Fruit fly (Drosophila melanogaster) whole organism, wandering third instar larva: ENCODE data around the gene Cyp4d8.
A peak's percentile ranks its signal among the peaks of the same experiment; 100 is the strongest.

Experiments used
- Abd-B ChIP-seq: fragments of >200 bp; optimal IDR thresholded peaks from 2 replicates; lab custom pipeline; 2017; ENCODE audit warnings: missing biosample characterization, missing genetic modification characterization
- CG32264 ChIP-seq: fragments of 200-800 bp; sonication (Bioruptor generic); optimal IDR thresholded peaks from 2 replicates; lab custom pipeline; 2016; ENCODE audit warnings: missing biosample characterization, missing genetic modification characterization
- CG9705 ChIP-seq: fragments of 200-800 bp; sonication (Bioruptor generic); optimal IDR thresholded peaks from 2 replicates; lab custom pipeline; 2018; ENCODE audit warnings: missing biosample characterization, mild to moderate bottlenecking, missing genetic modification characterization
- CrebA ChIP-seq: fragments of 200-800 bp; sonication (Bioruptor generic); optimal IDR thresholded peaks from 2 replicates; lab custom pipeline; 2016; ENCODE audit warnings: missing biosample characterization, mild to moderate bottlenecking, missing genetic modification characterization, borderline replicate concordance
- Dfd ChIP-seq: fragments of >200 bp; optimal IDR thresholded peaks from 2 replicates; lab custom pipeline; 2017; ENCODE audit warnings: missing biosample characterization, missing genetic modification characterization
- GATAd ChIP-seq: sonication (Bioruptor generic); optimal IDR thresholded peaks from 2 replicates; lab custom pipeline; 2016; ENCODE audit warnings: missing biosample characterization, missing genetic modification characterization
- HLH106 ChIP-seq: fragments of 200-800 bp; optimal IDR thresholded peaks from 3 replicates; lab custom pipeline; 2019; ENCODE audit warnings: missing biosample characterization, mild to moderate bottlenecking, missing genetic modification characterization, moderate library complexity
- Hnf4 ChIP-seq: fragments of 200-800 bp; sonication (Bioruptor generic); optimal IDR thresholded peaks from 2 replicates; lab custom pipeline; 2016; ENCODE audit warnings: missing biosample characterization, mild to moderate bottlenecking, missing genetic modification characterization
- Hr83 ChIP-seq: fragments of 200-300 bp; sonication (Bioruptor generic); optimal IDR thresholded peaks from 2 replicates; lab custom pipeline; 2016; ENCODE audit warnings: missing biosample characterization, mild to moderate bottlenecking, missing genetic modification characterization, moderate library complexity; ENCODE audit not compliant: poor library complexity, severe bottlenecking
- Jra ChIP-seq: sonication (Bioruptor generic); optimal IDR thresholded peaks from 2 replicates; lab custom pipeline; 2016; ENCODE audit warnings: missing biosample characterization, missing genetic modification characterization
- Mio ChIP-seq: sonication (Bioruptor generic); optimal IDR thresholded peaks from 2 replicates; lab custom pipeline; 2016; ENCODE audit warnings: missing biosample characterization, missing genetic modification characterization
- Myc ChIP-seq: fragments of >200 bp; optimal IDR thresholded peaks from 2 replicates; lab custom pipeline; 2017
- N ChIP-seq: fragments of >200 bp; optimal IDR thresholded peaks from 2 replicates; lab custom pipeline; 2018; ENCODE audit warnings: missing biosample characterization, missing external identifiers, missing genetic modification characterization
- OdsH ChIP-seq: fragments of 200-800 bp; sonication (Bioruptor generic); optimal IDR thresholded peaks from 2 replicates; lab custom pipeline; 2016; ENCODE audit warnings: missing biosample characterization, mild to moderate bottlenecking, missing genetic modification characterization
- Rel ChIP-seq, 2 experiments: fragments of 200-800 bp; sonication (Bioruptor generic) in 1 of 2; optimal IDR thresholded peaks; 2 replicates in 1 of 2; 3 replicates in 1 of 2; lab custom pipeline; 2016 to 2019; ENCODE audit warnings: mild to moderate bottlenecking in 2 of 2, missing biosample characterization in 2 of 2, missing genetic modification characterization in 2 of 2, moderate library complexity in 1 of 2
- Sp1 ChIP-seq: fragments of 200-800 bp; sonication (Bioruptor generic); optimal IDR thresholded peaks from 3 replicates; lab custom pipeline; 2019; ENCODE audit warnings: missing biosample characterization, mild to moderate bottlenecking, missing genetic modification characterization, moderate library complexity
- br ChIP-seq: fragments of 200-800 bp; sonication (Bioruptor generic); optimal IDR thresholded peaks from 2 replicates; lab custom pipeline; 2016; ENCODE audit warnings: missing biosample characterization, missing genetic modification characterization
- brk ChIP-seq: fragments of 200-800 bp; sonication (Bioruptor generic); optimal IDR thresholded peaks from 2 replicates; lab custom pipeline; 2016; ENCODE audit warnings: missing biosample characterization, mild to moderate bottlenecking, missing genetic modification characterization
- dl ChIP-seq, 2 experiments: fragments of 175-275, 200-275 bp in 1 of 2; fragments of 200-275 bp in 1 of 2; sonication (Bioruptor generic); optimal IDR thresholded peaks; lab custom pipeline; 2018; ENCODE audit warnings: mild to moderate bottlenecking in 2 of 2, missing biosample characterization in 2 of 2, missing genetic modification characterization in 2 of 2, moderate library complexity in 2 of 2; ENCODE audit not compliant: partially characterized antibody in 2 of 2, insufficient read depth in 1 of 2
- dmrt93B ChIP-seq: fragments of 200-800 bp; sonication (Bioruptor generic); optimal IDR thresholded peaks from 2 replicates; lab custom pipeline; 2018; ENCODE audit warnings: missing biosample characterization, mild to moderate bottlenecking, missing genetic modification characterization
- ey ChIP-seq: fragments of 200-800 bp; sonication (Bioruptor generic); optimal IDR thresholded peaks from 2 replicates; lab custom pipeline; 2016; ENCODE audit warnings: missing biosample characterization, missing genetic modification characterization
- foxo ChIP-seq, 2 experiments: fragments of 200-800 bp; sonication (Bioruptor generic); optimal IDR thresholded peaks; 2 replicates in 1 of 2; 3 replicates in 1 of 2; lab custom pipeline; 2016 to 2017; ENCODE audit warnings: missing biosample characterization in 2 of 2, missing genetic modification characterization in 2 of 2
- fru ChIP-seq: fragments of 200-800 bp; sonication (Bioruptor generic); optimal IDR thresholded peaks from 3 replicates; lab custom pipeline; 2016; ENCODE audit warnings: missing biosample characterization, mild to moderate bottlenecking, missing genetic modification characterization
- h ChIP-seq: fragments of 200-800 bp; sonication (Bioruptor generic); optimal IDR thresholded peaks from 3 replicates; lab custom pipeline; 2016; ENCODE audit warnings: missing biosample characterization, mild to moderate bottlenecking, missing genetic modification characterization
- jim ChIP-seq: fragments of 175-275, 200-325 bp; sonication (Bioruptor generic); optimal IDR thresholded peaks from 2 replicates; lab custom pipeline; 2016; ENCODE audit warnings: missing biosample characterization, mild to moderate bottlenecking, missing genetic modification characterization
- psq ChIP-seq: fragments of 200-800 bp; sonication (Bioruptor generic); optimal IDR thresholded peaks from 3 replicates; lab custom pipeline; 2017; ENCODE audit warnings: missing biosample characterization, mild to moderate bottlenecking, missing genetic modification characterization, moderate library complexity
- rgr ChIP-seq: fragments of 200-800 bp; sonication (Bioruptor generic); optimal IDR thresholded peaks from 3 replicates; lab custom pipeline; 2016; ENCODE audit warnings: missing biosample characterization, mild to moderate bottlenecking, missing genetic modification characterization
- sage ChIP-seq: fragments of 200-800 bp; sonication (Bioruptor generic); optimal IDR thresholded peaks from 2 replicates; lab custom pipeline; 2016; ENCODE audit warnings: missing biosample characterization, mild to moderate bottlenecking, missing genetic modification characterization
- sv ChIP-seq: fragments of 200-800 bp; sonication (Bioruptor generic); optimal IDR thresholded peaks from 3 replicates; lab custom pipeline; 2016; ENCODE audit warnings: missing biosample characterization, missing genetic modification characterization
- tai ChIP-seq: sonication (Bioruptor generic); optimal IDR thresholded peaks from 2 replicates; lab custom pipeline; 2016; ENCODE audit warnings: missing biosample characterization, missing genetic modification characterization
- usp ChIP-seq: fragments of >200 bp; optimal IDR thresholded peaks from 2 replicates; lab custom pipeline; 2017; ENCODE audit warnings: missing biosample characterization, missing genetic modification characterization
- woc ChIP-seq: sonication (Bioruptor generic); optimal IDR thresholded peaks from 2 replicates; lab custom pipeline; 2016; ENCODE audit warnings: missing biosample characterization, mild to moderate bottlenecking, missing genetic modification characterization

Gene Cyp4d8

dm6 chr3L:7539736-7540135, 43.7 kb upstream of the Cyp4d8 start, which contains the start of gene CG16998:
TSS of gene CG16998 (minus strand) at chr3L:7539836.
- TF ChIP-seq br (GFP tag; lab: Kevin White, UChicago): no peak
- TF ChIP-seq Jra: no peak
- TF ChIP-seq CG32264 (GFP tag; lab: Kevin White, UChicago): no peak
- no peak for TF ChIP-seq tai (GFP tag; lab: Kevin White, UChicago)
- no peak for TF ChIP-seq rgr (GFP tag; lab: Kevin White, UChicago)
- no peak for TF ChIP-seq Mio (GFP tag; lab: Kevin White, UChicago)
- no peak for TF ChIP-seq Sp1 (GFP tag; lab: Kevin White, UChicago)
- no peak for TF ChIP-seq GATAd (GFP tag; lab: Kevin White, UChicago)
- no peak for TF ChIP-seq Rel (GFP tag; optimal IDR thresholded peaks at IDR 0.05; lab: Kevin White, UChicago)
- TF ChIP-seq Rel (tag; optimal IDR thresholded peaks at IDR 0.05; lab: Kevin White, UChicago): no peak
- no peak for TF ChIP-seq dmrt93B
- no peak for TF ChIP-seq Hr83 (GFP tag; lab: Kevin White, UChicago)

DNA sequence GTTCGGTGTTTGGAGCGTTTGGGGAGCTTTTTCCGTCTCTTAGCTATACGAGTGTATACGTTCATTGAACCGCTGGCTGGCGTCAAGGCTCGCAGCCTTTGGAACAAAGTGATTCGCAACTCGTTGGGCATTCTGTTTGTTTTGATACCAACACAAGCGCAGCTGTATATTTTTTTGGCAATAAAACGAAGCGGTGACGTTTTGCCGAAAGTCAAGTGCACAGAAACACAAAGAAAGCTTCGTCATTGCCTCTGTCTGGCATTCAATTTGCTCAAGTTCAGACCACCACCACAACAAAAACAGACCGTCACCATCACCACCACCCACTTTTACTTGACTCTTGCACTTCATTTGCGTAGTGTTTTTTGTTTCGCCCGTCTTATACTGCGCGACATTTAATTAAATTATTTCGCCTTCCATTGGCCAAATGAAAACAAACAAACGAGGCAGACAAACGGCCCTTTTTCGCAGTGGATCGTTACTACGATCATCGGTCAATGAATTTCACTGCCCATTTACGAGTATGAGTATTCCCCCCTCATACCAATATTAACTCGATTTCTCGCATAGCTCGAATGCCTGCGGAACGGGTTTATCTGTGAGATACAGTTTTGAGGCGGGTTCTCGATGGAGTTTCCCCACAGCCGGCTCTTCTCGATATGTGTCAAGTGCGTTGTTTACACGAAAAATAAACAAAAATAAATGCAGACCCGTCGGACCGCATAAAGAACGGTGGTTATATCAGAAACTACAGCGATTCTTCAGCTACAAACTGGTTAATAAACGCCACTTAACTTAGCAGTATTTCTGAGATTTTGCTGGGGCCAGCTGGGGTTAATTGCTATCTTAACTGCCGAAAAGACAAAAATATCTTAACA, 34.7 kb upstream of the Cyp4d8 start:
- TF ChIP-seq rgr (GFP tag; lab: Kevin White, UChicago) (peak; percentile 48), ey (GFP tag; lab: Kevin White, UChicago) (no peak), foxo (GFP tag; optimal IDR thresholded peaks at IDR 0.05; lab: Kevin White, UChicago) (peak in 1 of 2 experiments; percentile 46), CrebA (peak; percentile 60), psq (GFP tag; lab: Kevin White, UChicago) (peak; percentile 4), br (GFP tag; lab: Kevin White, UChicago) (peak; percentile 41), h (peak; percentile 44), CG32264 (GFP tag; lab: Kevin White, UChicago) (no peak), Rel (GFP tag; optimal IDR thresholded peaks at IDR 0.05; lab: Kevin White, UChicago) (no peak), Rel (tag; optimal IDR thresholded peaks at IDR 0.05; lab: Kevin White, UChicago) (peak; percentile 17), Abd-B (no peak), N (GFP tag; lab: Kevin White, UChicago) (no peak), Hr83 (GFP tag; lab: Kevin White, UChicago) (peak; percentile 34), brk (GFP tag; lab: Kevin White, UChicago) (peak; percentile 54), Hnf4 (GFP tag; lab: Kevin White, UChicago) (peak; percentile 25), fru (GFP tag; lab: Kevin White, UChicago) (peak; percentile 73), sv (no peak), tai (GFP tag; lab: Kevin White, UChicago) (peak; percentile 53), usp (GFP tag; lab: Kevin White, UChicago) (no peak)

DNA sequence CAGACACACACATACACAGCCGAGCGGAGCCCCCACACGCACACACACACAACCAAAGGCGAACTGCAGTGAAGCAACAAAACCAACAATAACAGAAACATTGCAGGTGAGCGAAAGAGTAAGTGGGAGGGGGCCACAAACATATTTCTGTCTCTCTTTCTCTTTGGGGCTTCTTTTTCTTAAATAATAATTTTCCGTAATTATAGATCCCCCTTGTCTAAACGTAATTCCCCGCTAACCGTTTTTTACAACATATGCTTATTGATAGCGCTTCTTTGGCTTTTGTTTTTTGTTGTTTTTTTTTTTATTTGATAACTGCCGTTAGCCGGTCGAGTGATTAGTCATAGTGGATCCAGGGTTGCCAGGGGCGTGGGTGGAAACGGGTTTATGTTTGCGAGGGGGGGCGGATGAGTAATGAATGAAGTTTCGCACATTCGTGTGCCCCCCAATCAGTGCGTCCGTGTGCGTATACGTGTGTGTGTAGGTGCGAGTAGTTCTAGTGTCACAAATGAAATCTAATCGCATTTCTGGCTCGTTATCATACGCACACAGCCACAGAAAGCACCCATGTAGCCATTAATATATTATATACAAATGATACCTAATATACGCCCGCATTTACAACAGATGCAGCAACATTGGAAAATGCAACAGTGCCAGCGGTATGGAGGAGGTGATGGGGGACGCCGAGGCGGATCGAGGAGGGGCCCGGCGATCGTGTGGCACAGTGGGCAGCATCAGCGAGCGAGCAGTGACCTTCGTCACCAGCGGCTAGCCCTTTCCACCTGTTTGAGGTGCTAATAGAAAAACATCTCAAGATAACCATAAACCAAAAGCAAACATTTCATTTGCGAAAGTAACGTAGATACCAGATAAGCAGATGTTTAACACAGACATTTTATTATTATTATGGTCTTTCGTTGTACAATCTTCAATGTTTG, 33.4 kb upstream of the Cyp4d8 start:
- TF ChIP-seq tai (GFP tag; lab: Kevin White, UChicago): no peak
- TF ChIP-seq GATAd (GFP tag; lab: Kevin White, UChicago): no peak
- TF ChIP-seq CG32264 (GFP tag; lab: Kevin White, UChicago): no peak
- TF ChIP-seq jim: no peak
- TF ChIP-seq Myc (lab: Kevin White, UChicago): no peak
- TF ChIP-seq CG9705 (GFP tag; lab: Kevin White, UChicago): no peak
- no peak for TF ChIP-seq dl (GFP tag; optimal IDR thresholded peaks at IDR 0.05; lab: Kevin White, UChicago; ENCODE audit: insufficient read depth in 1 of 2, partially characterized antibody in 2 of 2)
- peak; percentile 47 for TF ChIP-seq OdsH (GFP tag; lab: Kevin White, UChicago)
- TF ChIP-seq brk (GFP tag; lab: Kevin White, UChicago): no peak
- no peak for TF ChIP-seq N (GFP tag; lab: Kevin White, UChicago)
- peak; percentile 21 for TF ChIP-seq HLH106
- no peak for TF ChIP-seq dmrt93B
- peak; percentile 22 for TF ChIP-seq ey (GFP tag; lab: Kevin White, UChicago)
- no peak for TF ChIP-seq br (GFP tag; lab: Kevin White, UChicago)
- TF ChIP-seq Sp1 (GFP tag; lab: Kevin White, UChicago): no peak
- peak; percentile 48 for TF ChIP-seq rgr (GFP tag; lab: Kevin White, UChicago)
- peak in 1 of 2 experiments; percentile 65 for TF ChIP-seq foxo (GFP tag; optimal IDR thresholded peaks at IDR 0.05; lab: Kevin White, UChicago)
- TF ChIP-seq sv: no peak
- TF ChIP-seq woc (GFP tag; lab: Kevin White, UChicago): no peak
- TF ChIP-seq CrebA: no peak
- TF ChIP-seq Mio (GFP tag; lab: Kevin White, UChicago): no peak
- no peak for TF ChIP-seq Rel (GFP tag; optimal IDR thresholded peaks at IDR 0.05; lab: Kevin White, UChicago)
- TF ChIP-seq Rel (tag; optimal IDR thresholded peaks at IDR 0.05; lab: Kevin White, UChicago): peak; percentile 71
- peak; percentile 91 for TF ChIP-seq Jra
- TF ChIP-seq Abd-B: no peak
- no peak for TF ChIP-seq usp (GFP tag; lab: Kevin White, UChicago)
- TF ChIP-seq Hnf4 (GFP tag; lab: Kevin White, UChicago): no peak
- TF ChIP-seq h: peak; percentile 46
- TF ChIP-seq Dfd: no peak
- TF ChIP-seq sage (GFP tag; lab: Kevin White, UChicago): no peak
